5 worm cellular contexts compared by ENCODE assay signal in genomic region chrIII:2972977-2973376, ce11.
TF ChIP-seq lines count a peak whose summit lies in the region.

No protein-coding gene starts in this region.

TF ChIP-seq in whole organism, L1 larva, 84 proteins besides CTCF, POLR2A, EP300 and RAD21:
- TF ChIP-seq nhr-90 (tag; optimal IDR thresholded peaks at IDR 0.05; lab: Kevin White, UChicago; ENCODE audit: poor library complexity), result no peak
- TF ChIP-seq C04F5.9 (tag; optimal IDR thresholded peaks at IDR 0.05; lab: Kevin White, UChicago), result no peak
- no peak for TF ChIP-seq efl-3 (GFP tag; optimal IDR thresholded peaks at IDR 0.05; lab: Kevin White, UChicago)
- no peak for TF ChIP-seq tbx-2 (tag; optimal IDR thresholded peaks at IDR 0.05; lab: Kevin White, UChicago)
- TF ChIP-seq C34B4.2 (tag; optimal IDR thresholded peaks at IDR 0.05; lab: Kevin White, UChicago), result no peak
- TF ChIP-seq tlp-1 (tag; optimal IDR thresholded peaks at IDR 0.05; lab: Kevin White, UChicago), result peak; percentile 20
- no peak for TF ChIP-seq egl-27 (tag; optimal IDR thresholded peaks at IDR 0.05; lab: Kevin White, UChicago)
- no peak for TF ChIP-seq efl-1 (optimal IDR thresholded peaks at IDR 0.05; lab: Kevin White, UChicago)
- peak in 1 of 2 experiments; percentile 43 for TF ChIP-seq efl-1 (GFP tag; optimal IDR thresholded peaks at IDR 0.05 in 1 of 2; lab: Kevin White, UChicago)
- TF ChIP-seq mdl-1 (tag; optimal IDR thresholded peaks at IDR 0.05; lab: Kevin White, UChicago), result no peak
- TF ChIP-seq nhr-85 (tag; lab: Kevin White, UChicago), result no peak
- TF ChIP-seq ceh-8 (GFP tag; optimal IDR thresholded peaks at IDR 0.05; lab: Kevin White, UChicago), result no peak
- no peak for TF ChIP-seq nhr-11 (tag; optimal IDR thresholded peaks at IDR 0.05; lab: Kevin White, UChicago)

TF ChIP-seq in whole organism, L2 larva, 48 proteins besides CTCF, POLR2A, EP300 and RAD21:
- no peak for TF ChIP-seq nhr-129 (tag; optimal IDR thresholded peaks at IDR 0.05; lab: Kevin White, UChicago)
- TF ChIP-seq sma-9 (GFP tag; optimal IDR thresholded peaks at IDR 0.05; lab: Kevin White, UChicago), result no peak
- no peak for TF ChIP-seq sma-9 (tag; optimal IDR thresholded peaks at IDR 0.05; lab: Kevin White, UChicago)
- no peak for TF ChIP-seq blmp-1 (tag; optimal IDR thresholded peaks at IDR 0.05; lab: Kevin White, UChicago; ENCODE audit: insufficient read depth)
- TF ChIP-seq egl-27 (tag; optimal IDR thresholded peaks at IDR 0.05; lab: Kevin White, UChicago), result no peak
- peak; percentile 88 for TF ChIP-seq ceh-16 (tag; optimal IDR thresholded peaks at IDR 0.05; lab: Kevin White, UChicago)

TF ChIP-seq in whole organism, L3 larva, 47 proteins besides CTCF, POLR2A, EP300 and RAD21:
- TF ChIP-seq elt-1 (tag; optimal IDR thresholded peaks at IDR 0.05; lab: Kevin White, UChicago), result peak; percentile 56
- no peak for TF ChIP-seq nhr-43 (tag; optimal IDR thresholded peaks at IDR 0.05; lab: Kevin White, UChicago; ENCODE audit: poor library complexity, severe bottlenecking)
TF ChIP-seq in whole organism, L3 larva: peak in this region for 1.

TF ChIP-seq in whole organism, late embryonic, 69 proteins besides CTCF, POLR2A, EP300 and RAD21:
- TF ChIP-seq ceh-48 (tag; optimal IDR thresholded peaks at IDR 0.05; lab: Kevin White, UChicago) (no peak), odd-2 (tag; optimal IDR thresholded peaks at IDR 0.05; lab: Kevin White, UChicago) (no peak), ama-1 (optimal IDR thresholded peaks at IDR 0.05; lab: Kevin White, UChicago) (no peak), rnt-1 (tag; optimal IDR thresholded peaks at IDR 0.05; lab: Kevin White, UChicago) (peak; percentile 5), eyg-1 (tag; optimal IDR thresholded peaks at IDR 0.05; lab: Kevin White, UChicago) (no peak), ceh-2 (tag; optimal IDR thresholded peaks at IDR 0.05; lab: Kevin White, UChicago) (no peak), fkh-6 (tag; optimal IDR thresholded peaks at IDR 0.05; lab: Kevin White, UChicago) (no peak), K09A11.1 (tag; optimal IDR thresholded peaks at IDR 0.05; lab: Kevin White, UChicago; ENCODE audit: insufficient read depth) (no peak)

TF ChIP-seq in whole organism, mixed stage, embryonic, 35 proteins besides CTCF, POLR2A, EP300 and RAD21:
- TF ChIP-seq blmp-1 (tag; optimal IDR thresholded peaks at IDR 0.05; lab: Kevin White, UChicago) (no peak), elt-1 (tag; optimal IDR thresholded peaks at IDR 0.05; lab: Kevin White, UChicago; ENCODE audit: borderline replicate concordance, insufficient read depth) (peak; percentile 59), elt-3 (tag; optimal IDR thresholded peaks at IDR 0.05; lab: Kevin White, UChicago) (no peak)

Comparison
In these comparisons a context has a peak if more than half of its experiments do, and no peak if none do; other contexts are left out.
1. Of the 10 proteins assayed by ChIP-seq in both whole organism, L1 larva and whole organism, late embryonic: peak only in whole organism, L1 larva: none; only in whole organism, late embryonic: rnt-1; in both: none; in neither: 9.